Fruit fly (Drosophila melanogaster) whole organism, adult: Measurements from ENCODE around the gene CG7120.

Experiments used
- CG11617 ChIP-seq: fragments of 200-800 bp; sonication (Bioruptor generic); optimal IDR thresholded peaks from 2 replicates; lab custom pipeline; 2017; ENCODE audit warnings: mild to moderate bottlenecking, missing biosample characterization, missing genetic modification reagents, missing genetic modification characterization
- CG14711 ChIP-seq: fragments of 200-800 bp; sonication (Bioruptor generic); optimal IDR thresholded peaks from 2 replicates; lab custom pipeline; 2018; ENCODE audit warnings: missing biosample characterization, mild to moderate bottlenecking, missing genetic modification characterization, moderate library complexity
- CG33017 ChIP-seq: fragments of 200-800 bp; sonication (Bioruptor generic); optimal IDR thresholded peaks from 2 replicates; lab custom pipeline; 2018; ENCODE audit warnings: missing biosample characterization, mild to moderate bottlenecking, missing genetic modification characterization, moderate library complexity
- CG5204 ChIP-seq: fragments of 200-800 bp; sonication (Bioruptor generic); optimal IDR thresholded peaks from 2 replicates; lab custom pipeline; 2016; ENCODE audit warnings: missing biosample characterization, missing genetic modification characterization
- Clk ChIP-seq: fragments of 200-800 bp; sonication (Bioruptor generic); optimal IDR thresholded peaks from 2 replicates; lab custom pipeline; 2017; ENCODE audit warnings: missing biosample characterization, missing genetic modification characterization
- Crg-1 ChIP-seq: fragments of 200-800 bp; sonication (Bioruptor generic); optimal IDR thresholded peaks from 2 replicates; lab custom pipeline; 2016; ENCODE audit warnings: missing biosample characterization, missing genetic modification characterization
- cic ChIP-seq: fragments of 200-800 bp; sonication (Bioruptor generic); optimal IDR thresholded peaks from 2 replicates; lab custom pipeline; 2017; ENCODE audit warnings: missing biosample characterization, mild to moderate bottlenecking, missing genetic modification characterization, moderate library complexity
- tj ChIP-seq: fragments of 200-800 bp; sonication (Bioruptor generic); optimal IDR thresholded peaks from 3 replicates; lab custom pipeline; 2017; ENCODE audit warnings: missing biosample characterization, mild to moderate bottlenecking, missing genetic modification characterization, moderate library complexity

dm6 chr3L:8440079-8440478, 44.3 kb downstream of the CG7120 start:
- no peak for TF ChIP-seq CG11617
- TF ChIP-seq CG33017 (tag; lab: Kevin White, UChicago): no peak
- no peak for TF ChIP-seq Clk (GFP tag; lab: Kevin White, UChicago)
- TF ChIP-seq CG5204 (GFP tag; lab: Kevin White, UChicago): no peak
- no peak for TF ChIP-seq tj (GFP tag; lab: Kevin White, UChicago)
- no peak for TF ChIP-seq CG14711 (tag; lab: Kevin White, UChicago)
- TF ChIP-seq cic (GFP tag; lab: Kevin White, UChicago): no peak
- TF ChIP-seq Crg-1 (GFP tag; lab: Kevin White, UChicago): no peak
